Worm (Caenorhabditis elegans): ENCODE measurements around the gene F37A8.5.

F37A8.5 gene

ce11 chrIII:3972687-3973086, 16.3 kb downstream of the F37A8.5 start, which contains the start of gene R10E9.4:
Gene R10E9.4, minus strand, starts transcription at chrIII:3972787.
- TF ChIP-seq unc-62 (GFP tag; optimal IDR thresholded peaks at IDR 0.05), result no peak
- no peak for TF ChIP-seq crh-2 (tag; optimal IDR thresholded peaks at IDR 0.05)
- TF ChIP-seq C34F6.9 (tag; optimal IDR thresholded peaks at IDR 0.05), result no peak
- TF ChIP-seq nhr-21 (tag; optimal IDR thresholded peaks at IDR 0.05), result no peak
- no peak for TF ChIP-seq ceh-82 (tag; optimal IDR thresholded peaks at IDR 0.05)
- no peak for TF ChIP-seq nhr-25 (tag; optimal IDR thresholded peaks at IDR 0.05)
- no peak for TF ChIP-seq nhr-6 (tag; optimal IDR thresholded peaks at IDR 0.05)
- no peak for TF ChIP-seq dmd-4 (tag; optimal IDR thresholded peaks at IDR 0.05)
- no peak for TF ChIP-seq R02D3.7 (tag; optimal IDR thresholded peaks at IDR 0.05)
- TF ChIP-seq sma-9 (GFP tag; optimal IDR thresholded peaks at IDR 0.05), result no peak
- no peak for TF ChIP-seq sma-9 (tag; optimal IDR thresholded peaks at IDR 0.05)
- no peak for TF ChIP-seq peb-1 (tag; optimal IDR thresholded peaks at IDR 0.05)
- no peak for TF ChIP-seq lsy-2 (tag; optimal IDR thresholded peaks at IDR 0.05)
- TF ChIP-seq aly-2 (tag; optimal IDR thresholded peaks at IDR 0.05), result no peak
- no peak for TF ChIP-seq lin-13 (GFP tag; optimal IDR thresholded peaks at IDR 0.05)
- TF ChIP-seq ztf-1 (GFP tag; conservative IDR thresholded peaks at IDR 0.05), result no peak
- TF ChIP-seq unc-39 (tag; optimal IDR thresholded peaks at IDR 0.05), result no peak

DNA sequence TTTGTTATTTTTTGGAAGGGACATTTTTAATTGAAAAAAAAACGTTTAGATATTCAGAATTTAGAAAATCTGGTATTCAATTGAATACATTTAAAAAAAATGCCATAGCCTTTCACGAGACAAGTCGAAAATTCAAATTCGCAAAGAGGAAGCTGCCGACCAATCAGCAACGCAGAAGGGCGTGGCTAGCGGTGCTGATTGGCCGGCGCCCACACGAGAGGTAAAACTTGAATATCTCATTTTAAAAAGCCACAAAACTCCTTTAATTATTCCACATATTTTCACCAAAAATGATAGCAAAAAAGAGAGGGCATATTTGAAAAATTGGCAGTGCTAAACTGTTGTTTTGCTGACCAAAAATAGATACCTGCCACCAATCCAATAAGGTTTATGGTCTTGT, 18.1 kb downstream of the F37A8.5 start:
- TF ChIP-seq nhr-25 (tag; optimal IDR thresholded peaks at IDR 0.05), result no peak
- no peak for TF ChIP-seq egl-27 (tag; optimal IDR thresholded peaks at IDR 0.05)
- TF ChIP-seq mbf-1 (tag; optimal IDR thresholded peaks at IDR 0.05), result no peak
- TF ChIP-seq ceh-82 (tag; optimal IDR thresholded peaks at IDR 0.05), result no peak

- TF ChIP-seq sma-3 (GFP tag; optimal IDR thresholded peaks at IDR 0.05), result no peak
- TF ChIP-seq mbf-1 (tag; optimal IDR thresholded peaks at IDR 0.05), result no peak
- no peak for TF ChIP-seq nhr-77 (tag; optimal IDR thresholded peaks at IDR 0.05)
- no peak for TF ChIP-seq Y55F3AM.14 (GFP tag; optimal IDR thresholded peaks at IDR 0.05)
- TF ChIP-seq unc-62 (GFP tag; optimal IDR thresholded peaks at IDR 0.05), result no peak
- TF ChIP-seq peb-1 (tag; optimal IDR thresholded peaks at IDR 0.05), result no peak
Observed at ce11 chrIII:3975008-3975407, 18.6 kb downstream of the F37A8.5 start.

ce11 chrIII:3976291-3976690, 19.9 kb downstream of the F37A8.5 start, which contains the start of gene msi-1:
Gene msi-1, minus strand, starts transcription at chrIII:3976391.
- TF ChIP-seq mbf-1 (tag; optimal IDR thresholded peaks at IDR 0.05) (no peak), skn-1 (tag; optimal IDR thresholded peaks at IDR 0.05) (no peak), nhr-6 (tag; optimal IDR thresholded peaks at IDR 0.05) (no peak), ceh-16 (tag; optimal IDR thresholded peaks at IDR 0.05) (no peak), ztf-1 (GFP tag; conservative IDR thresholded peaks at IDR 0.05) (no peak), nhr-77 (tag; optimal IDR thresholded peaks at IDR 0.05) (no peak), ztf-11 (tag; optimal IDR thresholded peaks at IDR 0.05) (no peak), nhr-237 (tag; optimal IDR thresholded peaks at IDR 0.05) (no peak), nhr-129 (tag; optimal IDR thresholded peaks at IDR 0.05) (no peak), lin-11 (tag; optimal IDR thresholded peaks at IDR 0.05) (no peak), crh-2 (tag; optimal IDR thresholded peaks at IDR 0.05) (no peak), zag-1 (tag; optimal IDR thresholded peaks at IDR 0.05) (no peak), alr-1 (tag; optimal IDR thresholded peaks at IDR 0.05) (no peak), blmp-1 (tag; optimal IDR thresholded peaks at IDR 0.05; ENCODE audit: insufficient read depth) (no peak)

ce11 chrIII:3976992-3977391, 20.6 kb downstream of the F37A8.5 start:
- no peak for TF ChIP-seq alr-1 (tag; optimal IDR thresholded peaks at IDR 0.05)
- no peak for TF ChIP-seq sem-4 (tag; optimal IDR thresholded peaks at IDR 0.05)
- TF ChIP-seq F13H6.1 (tag; optimal IDR thresholded peaks at IDR 0.05), result no peak
- TF ChIP-seq lin-39 (tag; optimal IDR thresholded peaks at IDR 0.05), result no peak
- no peak for TF ChIP-seq nhr-237 (tag; optimal IDR thresholded peaks at IDR 0.05)
- TF ChIP-seq snpc-4 (tag; optimal IDR thresholded peaks at IDR 0.05), result no peak
- no peak for TF ChIP-seq nhr-23 (tag; optimal IDR thresholded peaks at IDR 0.05)
- TF ChIP-seq sma-3 (GFP tag; optimal IDR thresholded peaks at IDR 0.05), result no peak
- TF ChIP-seq ztf-11 (tag; optimal IDR thresholded peaks at IDR 0.05), result no peak
- no peak for TF ChIP-seq mab-5 (tag; optimal IDR thresholded peaks at IDR 0.05)
- no peak for TF ChIP-seq nhr-25 (tag; optimal IDR thresholded peaks at IDR 0.05)
- TF ChIP-seq lin-11 (tag; optimal IDR thresholded peaks at IDR 0.05), result no peak
- TF ChIP-seq lin-13 (GFP tag; optimal IDR thresholded peaks at IDR 0.05), result no peak
- no peak for TF ChIP-seq peb-1 (tag; optimal IDR thresholded peaks at IDR 0.05)
- no peak for TF ChIP-seq zag-1 (tag; optimal IDR thresholded peaks at IDR 0.05)
